Fruit fly (Drosophila melanogaster) whole organism, adult: ENCODE results near the gene CG42711.

Experiments used
- CG11617 ChIP-seq: fragments of 200-800 bp; sonication (Bioruptor generic); optimal IDR thresholded peaks from 2 replicates; lab custom pipeline; 2017; ENCODE audit warnings: mild to moderate bottlenecking, missing biosample characterization, missing genetic modification reagents, missing genetic modification characterization
- CG12768 ChIP-seq: fragments of 200-800 bp; sonication (Bioruptor generic); optimal IDR thresholded peaks from 2 replicates; lab custom pipeline; 2017; ENCODE audit warnings: missing biosample characterization, missing genetic modification characterization, mild to moderate bottlenecking, moderate library complexity, missing genetic modification reagents
- CG14711 ChIP-seq: fragments of 200-800 bp; sonication (Bioruptor generic); optimal IDR thresholded peaks from 2 replicates; lab custom pipeline; 2018; ENCODE audit warnings: missing biosample characterization, mild to moderate bottlenecking, missing genetic modification characterization, moderate library complexity
- CG1620 ChIP-seq: fragments of 200-800 bp; sonication (Bioruptor generic); optimal IDR thresholded peaks from 2 replicates; lab custom pipeline; 2016; ENCODE audit warnings: missing biosample characterization, missing genetic modification characterization
- CG33017 ChIP-seq: fragments of 200-800 bp; sonication (Bioruptor generic); optimal IDR thresholded peaks from 2 replicates; lab custom pipeline; 2018; ENCODE audit warnings: missing biosample characterization, mild to moderate bottlenecking, missing genetic modification characterization, moderate library complexity
- CG5204 ChIP-seq: fragments of 200-800 bp; sonication (Bioruptor generic); optimal IDR thresholded peaks from 2 replicates; lab custom pipeline; 2016; ENCODE audit warnings: missing biosample characterization, missing genetic modification characterization
- CG7045 ChIP-seq: fragments of 200-800 bp; sonication (Bioruptor generic); optimal IDR thresholded peaks from 2 replicates; lab custom pipeline; 2017; ENCODE audit warnings: missing biosample characterization, mild to moderate bottlenecking, missing genetic modification characterization
- CG7101 ChIP-seq: fragments of 200-800 bp; sonication (Bioruptor generic); optimal IDR thresholded peaks from 2 replicates; lab custom pipeline; 2018; ENCODE audit warnings: missing biosample characterization, mild to moderate bottlenecking, missing genetic modification characterization, moderate library complexity
- Clk ChIP-seq: fragments of 200-800 bp; sonication (Bioruptor generic); optimal IDR thresholded peaks from 2 replicates; lab custom pipeline; 2017; ENCODE audit warnings: missing biosample characterization, missing genetic modification characterization
- Crg-1 ChIP-seq: fragments of 200-800 bp; sonication (Bioruptor generic); optimal IDR thresholded peaks from 2 replicates; lab custom pipeline; 2016; ENCODE audit warnings: missing biosample characterization, missing genetic modification characterization
- Hr96 ChIP-seq: fragments of 200-800 bp; sonication (Bioruptor generic); optimal IDR thresholded peaks from 2 replicates; lab custom pipeline; 2016; ENCODE audit warnings: missing biosample characterization, missing genetic modification characterization
- Mnt ChIP-seq: fragments of 200-800 bp; sonication (Bioruptor generic); optimal IDR thresholded peaks from 2 replicates; lab custom pipeline; 2016; ENCODE audit warnings: missing biosample characterization, mild to moderate bottlenecking, missing genetic modification characterization
- bab1 ChIP-seq: fragments of 200-800 bp; sonication (Bioruptor generic); optimal IDR thresholded peaks from 3 replicates; lab custom pipeline; 2019; ENCODE audit warnings: missing biosample characterization, mild to moderate bottlenecking, missing genetic modification characterization, moderate library complexity
- cic ChIP-seq: fragments of 200-800 bp; sonication (Bioruptor generic); optimal IDR thresholded peaks from 2 replicates; lab custom pipeline; 2017; ENCODE audit warnings: missing biosample characterization, mild to moderate bottlenecking, missing genetic modification characterization, moderate library complexity
- cnc ChIP-seq, 2 experiments: fragments of >200 bp; optimal IDR thresholded peaks; 2 replicates each; lab custom pipeline; 2017
- kay ChIP-seq: fragments of 200-800 bp; sonication (Bioruptor generic); peaks from one replicate; lab custom pipeline; 2016; ENCODE audit warnings: missing biosample characterization, missing genetic modification characterization, borderline replicate concordance
- ovo ChIP-seq: fragments of 200-800 bp; sonication (Bioruptor generic); optimal IDR thresholded peaks from 2 replicates; lab custom pipeline; 2016; ENCODE audit warnings: missing biosample characterization, missing genetic modification characterization
- pad ChIP-seq: fragments of 200-800 bp; sonication (Bioruptor generic); optimal IDR thresholded peaks from 3 replicates; lab custom pipeline; 2017; ENCODE audit warnings: missing biosample characterization, missing genetic modification characterization, mild to moderate bottlenecking, moderate library complexity, missing genetic modification reagents
- tj ChIP-seq: fragments of 200-800 bp; sonication (Bioruptor generic); optimal IDR thresholded peaks from 3 replicates; lab custom pipeline; 2017; ENCODE audit warnings: missing biosample characterization, mild to moderate bottlenecking, missing genetic modification characterization, moderate library complexity
- toe ChIP-seq: fragments of 200-800 bp; sonication (Bioruptor generic); optimal IDR thresholded peaks from 2 replicates; lab custom pipeline; 2016; ENCODE audit warnings: missing biosample characterization, missing genetic modification characterization

Gene CG42711

DNA sequence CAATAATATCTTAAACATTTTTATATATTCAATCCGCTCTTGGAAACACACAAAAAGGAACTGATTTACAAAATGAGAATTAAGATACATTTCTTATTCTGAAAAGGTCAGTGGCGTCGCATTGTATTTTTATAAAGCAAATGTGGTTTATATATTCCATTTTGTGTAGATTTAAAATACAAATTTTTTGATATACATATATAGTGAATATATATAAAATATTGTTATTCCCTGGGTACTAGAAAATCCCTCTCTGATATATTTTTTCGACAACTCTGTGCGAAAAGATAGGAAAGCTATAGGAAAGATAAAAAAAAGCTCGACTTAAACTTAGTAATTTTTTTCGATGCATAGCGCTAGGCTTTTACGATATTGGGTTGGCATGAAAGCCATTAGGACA lies at the start of gene CG42711:
CG42711 (minus strand) TSS at position 45 of the 400 bp plus-strand sequence.
- peak; percentile 23 for TF ChIP-seq CG33017
- peak; percentile 6 for TF ChIP-seq CG7101 (tag; lab: Kevin White, UChicago)
- TF ChIP-seq toe (GFP tag; lab: Kevin White, UChicago), result no peak
- TF ChIP-seq Crg-1 (GFP tag; lab: Kevin White, UChicago), result no peak
- TF ChIP-seq CG14711 (tag; lab: Kevin White, UChicago), result peak; percentile 16

DNA sequence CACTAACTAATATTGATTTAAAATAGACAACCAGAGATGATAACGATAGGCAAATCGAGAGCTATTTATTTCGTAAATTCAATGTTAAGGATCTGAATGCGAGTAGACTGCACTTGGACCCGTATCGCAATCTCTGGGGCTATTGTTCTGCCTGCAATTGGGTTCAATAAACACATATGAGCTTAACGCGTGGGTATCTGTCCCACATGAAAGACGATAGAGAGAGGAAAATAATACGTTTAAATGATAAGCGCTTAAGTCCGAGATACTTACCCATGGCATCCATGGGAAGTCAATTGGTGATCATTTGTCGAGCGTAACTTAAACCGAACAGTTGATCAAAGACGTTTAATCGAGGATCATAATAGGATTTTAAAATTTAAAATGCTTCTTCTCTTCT lies 48.7 kb upstream of the CG42711 start, which contains the start of gene NimC2:
NimC2 (plus strand) TSS at position 301 of the 400 bp plus-strand sequence.
- TF ChIP-seq CG33017, result no peak
- no peak for TF ChIP-seq Crg-1 (GFP tag; lab: Kevin White, UChicago)

DNA sequence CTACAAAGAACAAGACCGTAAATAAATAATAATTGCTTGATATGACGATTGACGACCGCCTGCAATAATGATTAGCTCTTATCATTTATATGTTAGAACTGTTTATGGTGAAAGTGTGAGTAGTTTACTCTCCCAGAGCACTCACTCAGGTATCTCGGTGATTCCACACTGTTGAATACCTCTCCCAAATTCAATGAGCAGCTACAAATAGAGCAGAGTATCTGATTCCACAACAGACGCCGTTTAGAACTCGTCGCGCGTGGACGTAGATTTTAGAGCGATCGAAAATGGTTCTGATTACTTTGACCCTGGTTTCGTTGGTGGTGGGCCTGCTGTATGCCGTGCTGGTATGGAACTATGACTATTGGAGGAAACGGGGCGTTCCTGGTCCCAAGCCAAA lies 45.9 kb upstream of the CG42711 start, which contains the start of gene Cyp28a5:
Cyp28a5 (plus strand) TSS at position 230 of the 400 bp plus-strand sequence.
- TF ChIP-seq cnc (optimal IDR thresholded peaks at IDR 0.05; lab: Kevin White, UChicago) (no peak), Crg-1 (GFP tag; lab: Kevin White, UChicago) (no peak), toe (GFP tag; lab: Kevin White, UChicago) (no peak), cic (GFP tag; lab: Kevin White, UChicago) (peak; percentile 33), CG14711 (tag; lab: Kevin White, UChicago) (no peak), CG7045 (GFP tag; lab: Kevin White, UChicago) (no peak), CG33017 (no peak), CG12768 (GFP tag; lab: Kevin White, UChicago) (no peak), CG7101 (tag; lab: Kevin White, UChicago) (no peak), Clk (GFP tag; lab: Kevin White, UChicago) (no peak), Mnt (peak; percentile 18), bab1 (GFP tag; lab: Kevin White, UChicago) (no peak), CG11617 (no peak), CG5204 (no peak), Hr96 (GFP tag; lab: Kevin White, UChicago) (peak; percentile 9), CG1620 (no peak), kay (GFP tag; lab: Kevin White, UChicago) (peak; percentile 59)

dm6 chr2L:13976669-13977068 lies 45.5 kb upstream of the CG42711 start, which contains the start of gene NimC1:
TSS of gene NimC1 (minus strand) at chr2L:13976769.
- TF ChIP-seq CG5204 (no peak), CG12768 (GFP tag; lab: Kevin White, UChicago) (no peak), Mnt (no peak), cic (GFP tag; lab: Kevin White, UChicago) (no peak), CG1620 (no peak), CG14711 (tag; lab: Kevin White, UChicago) (no peak), ovo (no peak), toe (GFP tag; lab: Kevin White, UChicago) (no peak)

DNA sequence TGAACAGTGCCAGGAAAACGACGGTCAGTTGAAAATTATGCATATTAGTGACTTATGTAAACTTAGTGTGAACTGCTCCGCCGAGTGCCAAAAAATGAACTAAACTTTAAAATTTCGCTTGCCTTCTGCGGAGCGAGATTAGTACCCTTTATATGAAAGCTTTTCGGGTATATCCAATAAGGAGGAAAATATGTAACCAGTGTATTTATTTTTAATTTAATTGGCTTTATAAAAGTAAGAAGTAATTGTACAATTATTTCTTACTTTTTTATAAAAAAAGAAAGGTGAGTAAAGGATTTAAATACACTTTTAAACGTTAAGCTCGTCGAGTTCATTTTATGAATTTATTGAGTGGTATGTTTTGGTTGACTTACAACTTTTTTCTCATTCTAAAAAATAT lies 41.7 kb upstream of the CG42711 start, which contains the start of gene He:
He (minus strand) TSS at position 101 of the 400 bp plus-strand sequence.
- no peak for TF ChIP-seq cic (GFP tag; lab: Kevin White, UChicago)
- no peak for TF ChIP-seq CG11617
- no peak for TF ChIP-seq CG33017
- no peak for TF ChIP-seq pad (GFP tag; lab: Kevin White, UChicago)
- TF ChIP-seq CG1620, result no peak
- TF ChIP-seq toe (GFP tag; lab: Kevin White, UChicago), result no peak
- no peak for TF ChIP-seq ovo
- TF ChIP-seq Clk (GFP tag; lab: Kevin White, UChicago), result no peak
- TF ChIP-seq Hr96 (GFP tag; lab: Kevin White, UChicago), result no peak
- TF ChIP-seq bab1 (GFP tag; lab: Kevin White, UChicago), result no peak
- TF ChIP-seq kay (GFP tag; lab: Kevin White, UChicago), result no peak
- TF ChIP-seq CG5204, result no peak
- TF ChIP-seq CG12768 (GFP tag; lab: Kevin White, UChicago), result no peak
- no peak for TF ChIP-seq CG14711 (tag; lab: Kevin White, UChicago)

DNA sequence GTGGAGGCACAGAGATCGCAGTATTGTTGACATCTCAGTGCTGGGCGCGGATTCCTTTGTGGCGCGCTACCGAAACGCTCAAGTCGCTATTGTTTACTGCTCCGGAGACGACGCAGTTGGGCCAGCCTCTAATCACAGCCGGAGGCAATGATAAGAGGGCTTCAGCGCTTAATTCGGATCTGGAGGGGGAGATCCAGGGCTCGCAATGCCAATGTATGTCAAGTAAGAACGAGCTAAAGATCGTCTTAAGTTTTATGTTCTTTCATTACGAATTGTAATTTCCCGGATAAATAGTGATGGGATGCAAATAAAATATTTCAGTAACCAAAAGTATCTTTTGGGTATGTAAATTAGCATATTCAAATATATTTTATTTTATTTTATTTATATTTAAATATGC lies 38.7 kb upstream of the CG42711 start, which contains the start of the genes NimB4 and NimB5:
NimB4 (minus strand) TSS at position 101 of the 400 bp plus-strand sequence.
NimB5 (plus strand) TSS at position 302 of the 400 bp plus-strand sequence.
- TF ChIP-seq toe (GFP tag; lab: Kevin White, UChicago), result no peak
- no peak for TF ChIP-seq CG11617
- no peak for TF ChIP-seq Hr96 (GFP tag; lab: Kevin White, UChicago)
- TF ChIP-seq Clk (GFP tag; lab: Kevin White, UChicago), result no peak
- TF ChIP-seq pad (GFP tag; lab: Kevin White, UChicago), result no peak

DNA sequence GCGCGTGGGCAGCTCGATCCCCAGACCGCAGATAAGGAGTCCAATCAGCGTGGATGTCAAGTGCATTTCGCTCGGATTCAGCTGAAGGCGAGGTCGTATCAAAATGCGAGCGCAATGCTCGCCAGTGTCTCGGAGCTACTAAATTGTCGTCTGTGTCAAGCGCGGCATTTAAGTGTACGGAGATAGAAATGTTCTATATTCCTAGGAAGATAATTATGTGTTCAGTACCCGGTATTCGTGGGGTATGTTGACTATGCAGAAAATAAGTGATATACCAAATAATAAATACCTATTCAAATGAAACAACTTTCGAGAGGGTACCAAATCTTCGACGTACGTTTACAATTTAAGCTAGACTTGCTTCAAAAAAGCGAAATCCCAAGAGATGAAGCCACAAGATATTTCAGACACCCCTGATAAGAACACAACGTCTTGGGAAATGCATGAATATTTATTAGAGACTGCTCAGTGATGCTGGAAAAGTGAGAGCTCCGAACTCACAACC lies 36.7 kb upstream of the CG42711 start, which contains the start of gene NimB3:
NimB3 (minus strand) TSS at position 140 of the 505 bp plus-strand sequence.
- TF ChIP-seq CG7045 (GFP tag; lab: Kevin White, UChicago) (no peak), bab1 (GFP tag; lab: Kevin White, UChicago) (no peak), kay (GFP tag; lab: Kevin White, UChicago) (no peak), CG7101 (tag; lab: Kevin White, UChicago) (no peak), Mnt (no peak), Hr96 (GFP tag; lab: Kevin White, UChicago) (no peak), tj (GFP tag; lab: Kevin White, UChicago) (no peak), Clk (GFP tag; lab: Kevin White, UChicago) (no peak), pad (GFP tag; lab: Kevin White, UChicago) (no peak)
